Fruit fly (Drosophila melanogaster) whole organism: ENCODE data around the gene Atat.

Experiments used
- CG8478 ChIP-seq: fragments of >200 bp; optimal IDR thresholded peaks from 2 replicates; lab custom pipeline; 2018; ENCODE audit warnings: inconsistent platforms
- Dll ChIP-seq: fragments of >200 bp; optimal IDR thresholded peaks from 2 replicates; lab custom pipeline; 2017
- EcR ChIP-seq, 2 experiments: fragments of >200 bp; optimal IDR thresholded peaks; 2 replicates each; lab custom pipeline; 2017; ENCODE audit warnings: missing biosample characterization in 2 of 2, missing genetic modification characterization in 2 of 2, missing genetic modification reagents in 2 of 2
- pan ChIP-seq: fragments of >200 bp; optimal IDR thresholded peaks from 2 replicates; lab custom pipeline; 2017
- psq ChIP-seq: fragments of >200 bp; optimal IDR thresholded peaks from 2 replicates; lab custom pipeline; 2017
- usp ChIP-seq: fragments of >200 bp; optimal IDR thresholded peaks from 2 replicates; lab custom pipeline; 2017; ENCODE audit warnings: missing biosample characterization, missing genetic modification characterization, mixed read lengths

The Atat gene

DNA sequence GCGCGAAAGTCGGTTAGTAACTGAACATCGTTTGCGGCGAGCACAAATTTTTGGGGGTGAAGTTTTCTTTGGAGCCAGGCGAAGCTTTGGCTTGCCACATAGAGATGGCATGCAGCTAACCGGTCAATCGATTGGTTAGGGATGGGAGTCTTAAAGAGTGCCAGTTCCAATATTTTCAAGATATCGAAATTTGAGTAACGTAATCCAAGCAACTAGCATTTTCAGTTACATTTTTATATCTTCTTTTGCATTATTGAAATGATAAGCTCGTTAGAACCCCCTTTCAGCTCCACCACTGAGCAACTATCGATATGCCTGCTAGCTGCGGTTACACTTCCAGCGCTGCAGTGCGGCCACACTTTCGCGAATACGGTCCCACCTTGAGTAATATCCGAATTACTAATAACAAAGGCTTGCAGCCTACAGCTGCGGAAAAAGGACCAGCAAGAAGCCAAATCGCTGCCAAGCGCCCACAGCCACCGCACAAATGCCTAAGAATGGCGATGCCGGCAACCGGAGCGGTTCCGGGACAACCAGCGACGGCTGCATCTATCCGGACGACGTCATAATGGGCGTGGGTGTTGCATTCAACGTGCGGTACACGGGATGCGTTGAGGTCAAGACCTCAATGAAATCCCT is at the start of gene Atat, which contains the start of gene Shc:
TSS of gene Atat (minus strand) at position 103 of the 639 bp plus-strand sequence.
TSS of gene Shc (plus strand) at position 355 of the 639 bp plus-strand sequence.
- no peak for TF ChIP-seq usp (GFP tag; lab: Kevin White, UChicago)
- TF ChIP-seq pan (lab: Kevin White, UChicago), result no peak
- TF ChIP-seq CG8478 (lab: Kevin White, UChicago), result no peak
- TF ChIP-seq psq, result no peak
- no peak for TF ChIP-seq Dll (lab: Kevin White, UChicago)
- TF ChIP-seq EcR (GFP tag; optimal IDR thresholded peaks at IDR 0.05; lab: Kevin White, UChicago), result no peak

DNA sequence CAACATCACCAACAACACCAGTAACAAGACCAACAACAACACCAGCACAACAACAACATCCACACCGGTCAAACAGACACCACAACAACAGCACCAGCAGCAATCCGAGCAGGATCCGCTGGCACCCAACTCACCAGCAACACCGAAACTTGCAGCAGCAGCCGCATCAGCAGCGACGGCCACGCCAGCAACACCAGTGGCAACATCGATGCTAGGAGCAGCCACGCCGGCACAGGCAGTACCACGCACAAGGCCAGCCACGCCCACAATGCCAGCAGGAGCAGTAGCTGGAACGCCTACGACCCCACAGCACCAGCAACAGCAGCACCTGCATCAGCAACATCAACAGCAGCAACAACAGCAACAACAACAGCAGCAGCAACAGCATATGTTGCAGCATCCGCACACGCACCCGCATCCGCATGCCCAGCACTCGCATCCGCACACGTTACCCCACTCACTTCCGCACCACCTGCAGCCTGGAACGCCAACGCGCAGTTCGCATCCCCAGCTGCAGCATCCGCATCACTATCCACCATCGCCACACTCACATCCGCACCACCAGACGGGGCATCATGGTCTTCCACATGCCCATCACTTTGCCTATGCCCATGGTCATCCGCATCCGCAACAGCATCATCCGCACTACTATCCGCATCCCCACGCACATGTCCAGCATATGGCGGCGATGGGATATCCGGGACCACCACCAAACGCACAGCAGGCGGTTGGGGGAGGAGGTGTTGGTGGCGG is 44.8 kb upstream of the Atat start:
- TF ChIP-seq pan (lab: Kevin White, UChicago) (no peak), Dll (lab: Kevin White, UChicago) (no peak), CG8478 (lab: Kevin White, UChicago) (no peak), EcR (GFP tag; optimal IDR thresholded peaks at IDR 0.05; lab: Kevin White, UChicago) (no peak), psq (no peak), usp (GFP tag; lab: Kevin White, UChicago) (no peak)

DNA sequence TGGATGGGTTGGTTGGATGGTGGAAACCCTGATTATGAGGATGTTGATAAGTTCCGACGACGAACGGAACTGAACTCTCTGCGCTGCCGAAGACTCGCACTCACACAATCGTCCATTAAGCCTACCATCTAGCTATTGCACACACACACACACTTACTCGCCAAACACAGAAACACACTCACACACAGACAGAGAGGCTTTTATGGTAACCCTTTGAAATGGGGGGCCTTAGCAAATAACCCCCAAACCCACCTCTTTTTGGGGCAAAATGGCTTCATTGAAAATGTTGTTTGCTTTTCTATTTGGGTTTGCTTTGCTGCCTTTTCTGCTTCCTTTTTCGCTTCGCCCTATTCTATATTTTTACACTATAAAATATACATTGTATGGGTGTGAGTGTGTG is 42.5 kb upstream of the Atat start:
- no peak for TF ChIP-seq psq
- no peak for TF ChIP-seq usp (GFP tag; lab: Kevin White, UChicago)
- TF ChIP-seq pan (lab: Kevin White, UChicago), result no peak

DNA sequence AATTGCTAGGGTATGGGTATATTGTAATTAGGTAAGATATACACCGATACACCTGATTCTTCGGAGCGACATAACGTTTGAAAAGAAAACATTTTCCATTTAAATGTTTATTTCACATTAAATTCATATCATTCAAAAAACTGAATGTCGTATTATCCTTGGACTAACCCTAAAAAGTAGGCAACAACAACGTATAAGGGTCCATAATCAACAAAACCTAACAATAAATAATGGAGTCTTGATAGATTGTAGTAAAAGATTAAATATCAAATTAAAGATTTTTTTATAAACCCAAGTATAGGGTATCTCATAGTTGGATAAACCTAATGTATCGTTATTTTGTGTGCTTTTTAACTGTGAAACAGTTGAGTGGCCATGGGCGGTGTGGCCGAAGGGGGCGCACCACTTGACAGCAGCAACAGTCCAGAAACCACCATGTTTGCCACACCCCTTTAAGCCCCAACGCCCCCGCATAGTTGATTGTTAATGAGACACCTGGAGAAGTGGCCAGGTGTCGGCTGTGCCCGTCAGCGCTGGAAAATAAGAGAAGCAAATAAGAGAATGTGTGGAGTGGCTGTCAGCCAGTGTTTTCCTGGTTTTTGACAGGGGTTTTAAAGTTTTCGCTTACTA is 41.8 kb upstream of the Atat start:
- TF ChIP-seq EcR (GFP tag; optimal IDR thresholded peaks at IDR 0.05; lab: Kevin White, UChicago) (no peak), Dll (lab: Kevin White, UChicago) (no peak), pan (lab: Kevin White, UChicago) (peak; percentile 68)

DNA sequence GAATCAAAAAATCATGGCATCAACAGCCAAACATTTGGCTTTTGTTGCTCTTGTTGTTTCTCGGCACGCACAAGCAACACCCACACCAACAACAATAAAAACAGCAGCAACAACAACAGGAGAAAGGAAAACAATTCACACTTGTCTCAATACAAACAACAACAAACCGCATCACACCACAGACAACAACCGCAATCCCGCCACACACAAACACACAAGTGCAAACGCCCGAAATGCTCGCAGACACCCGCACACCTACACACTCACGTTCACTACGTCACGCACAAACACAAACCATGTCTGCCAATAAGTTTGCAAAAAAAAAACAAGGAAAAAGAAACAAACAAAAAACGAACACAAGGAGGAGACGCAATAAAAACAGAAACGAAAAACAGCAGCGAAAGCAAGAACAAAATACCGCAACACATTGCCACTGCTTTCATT is 41.2 kb upstream of the Atat start:
- TF ChIP-seq Dll (lab: Kevin White, UChicago) (no peak), EcR (GFP tag; optimal IDR thresholded peaks at IDR 0.05; lab: Kevin White, UChicago) (no peak), usp (GFP tag; lab: Kevin White, UChicago) (no peak), CG8478 (lab: Kevin White, UChicago) (no peak), pan (lab: Kevin White, UChicago) (no peak), psq (no peak)

DNA sequence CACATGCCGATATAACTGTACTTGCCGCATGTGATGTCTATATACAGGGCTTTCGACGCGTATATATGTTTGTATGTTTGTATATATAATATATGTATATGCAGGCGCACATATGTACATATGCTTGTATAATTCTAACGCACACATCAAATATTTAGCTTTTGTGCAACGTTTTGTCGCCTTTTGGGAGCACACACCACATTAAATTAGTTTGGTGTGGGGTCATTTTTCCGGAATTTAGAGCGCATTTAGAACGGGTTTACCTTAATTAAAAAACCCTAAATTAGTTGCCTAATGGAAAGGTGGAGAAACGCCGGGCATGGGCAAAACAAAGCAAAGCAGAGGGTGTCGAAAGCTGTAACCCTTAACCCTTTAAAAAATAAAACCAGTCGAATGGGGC is 40.7 kb upstream of the Atat start:
- no peak for TF ChIP-seq usp (GFP tag; lab: Kevin White, UChicago)
- TF ChIP-seq EcR (GFP tag; optimal IDR thresholded peaks at IDR 0.05; lab: Kevin White, UChicago), result no peak
- TF ChIP-seq CG8478 (lab: Kevin White, UChicago), result no peak
- no peak for TF ChIP-seq psq
- no peak for TF ChIP-seq pan (lab: Kevin White, UChicago)
- no peak for TF ChIP-seq Dll (lab: Kevin White, UChicago)

DNA sequence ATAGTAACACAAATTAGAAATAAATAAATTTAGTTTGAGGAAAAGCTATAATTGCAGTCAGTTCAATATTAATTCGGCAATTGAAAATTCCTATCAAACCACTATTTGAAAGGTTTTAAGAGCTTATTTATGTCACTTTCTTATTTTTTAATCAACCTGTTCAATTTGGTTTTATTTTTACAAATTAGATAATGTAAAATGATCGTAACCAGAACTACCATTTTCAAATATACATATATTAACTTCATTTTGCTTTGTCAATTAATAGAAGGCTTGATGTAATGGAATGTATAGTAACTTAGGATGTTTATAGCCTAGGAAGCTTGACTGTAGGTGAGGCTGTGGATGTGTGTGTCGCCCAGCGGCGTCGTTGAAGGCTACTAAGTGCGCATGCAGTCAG is 40.0 kb upstream of the Atat start:
- TF ChIP-seq usp (GFP tag; lab: Kevin White, UChicago) (no peak), EcR (GFP tag; optimal IDR thresholded peaks at IDR 0.05; lab: Kevin White, UChicago) (no peak), CG8478 (lab: Kevin White, UChicago) (no peak), psq (no peak), Dll (lab: Kevin White, UChicago) (no peak), pan (lab: Kevin White, UChicago) (no peak)

DNA sequence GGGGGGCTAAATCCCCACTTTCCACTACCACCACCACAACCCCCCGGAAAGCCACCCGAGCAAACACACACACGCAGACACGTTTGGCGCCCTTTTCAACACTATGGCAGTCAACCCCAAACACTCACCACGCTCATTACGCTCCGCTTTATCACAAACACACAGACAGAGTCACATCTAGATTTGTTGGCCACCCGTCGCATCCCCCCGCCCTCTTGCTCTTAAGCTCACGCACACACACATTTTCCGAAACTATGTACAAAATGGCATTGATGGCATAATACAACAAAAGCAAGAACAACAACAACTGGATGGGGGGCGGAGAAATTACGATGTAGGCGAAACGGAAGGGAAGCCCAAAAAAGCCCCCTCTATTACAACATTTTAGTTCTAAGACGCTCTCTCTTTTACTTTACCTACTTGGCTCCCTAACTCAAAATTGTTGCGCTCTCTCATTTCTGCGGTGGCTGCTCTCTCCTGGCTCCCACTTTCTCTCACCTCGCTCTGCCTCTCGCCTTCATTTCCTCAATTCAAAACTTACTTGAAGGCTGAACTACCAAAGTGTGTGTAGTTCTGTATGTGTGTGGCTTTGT is 39.2 kb upstream of the Atat start:
- TF ChIP-seq psq (no peak), Dll (lab: Kevin White, UChicago) (no peak)

DNA sequence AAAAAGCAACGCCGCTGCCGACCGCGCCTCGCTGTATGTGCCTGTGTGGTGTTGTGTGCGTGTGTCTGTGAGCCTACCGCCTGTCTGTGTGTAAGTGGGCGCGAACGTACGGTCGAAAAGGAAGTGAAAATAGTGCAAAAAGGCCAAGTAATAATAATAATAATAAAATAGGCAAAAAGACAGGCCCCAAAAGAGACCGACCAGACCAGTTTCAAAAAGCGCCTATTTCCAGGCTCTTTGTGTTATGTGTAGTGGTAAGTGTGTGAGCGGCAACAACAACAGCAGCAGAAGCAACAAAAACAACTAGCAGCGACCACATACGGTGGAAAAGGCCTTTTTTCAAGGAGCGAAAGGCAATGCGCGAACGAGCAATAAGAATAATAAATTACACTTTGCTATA is 36.2 kb upstream of the Atat start:
- TF ChIP-seq psq (no peak), CG8478 (lab: Kevin White, UChicago) (no peak), pan (lab: Kevin White, UChicago) (no peak), usp (GFP tag; lab: Kevin White, UChicago) (no peak), EcR (GFP tag; optimal IDR thresholded peaks at IDR 0.05; lab: Kevin White, UChicago) (no peak), Dll (lab: Kevin White, UChicago) (no peak)

DNA sequence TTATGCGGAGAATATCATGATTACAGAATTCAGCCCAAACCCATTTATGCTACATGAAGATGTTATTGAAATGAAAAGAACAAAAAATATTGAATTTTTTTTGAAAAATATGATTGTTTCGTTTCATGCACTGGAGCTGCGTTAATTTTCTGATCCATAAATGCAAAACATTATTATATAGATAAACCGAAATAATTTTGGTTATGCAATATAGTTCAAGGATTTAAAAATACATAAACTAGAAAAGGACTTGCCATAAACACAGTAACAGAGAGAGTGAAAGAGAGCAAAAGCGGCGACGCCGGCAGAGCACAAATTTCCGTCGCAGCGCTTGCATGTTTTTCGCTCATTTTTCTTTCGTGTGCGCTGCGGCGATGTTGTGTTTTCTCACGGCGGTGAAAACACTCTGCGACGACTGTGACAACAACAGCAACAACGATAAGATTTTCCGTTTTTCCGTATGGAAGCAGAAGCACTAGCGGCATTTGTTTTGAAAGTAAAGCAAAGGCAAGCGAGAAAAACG is 35.8 kb upstream of the Atat start:
- TF ChIP-seq usp (GFP tag; lab: Kevin White, UChicago) (no peak), psq (no peak), Dll (lab: Kevin White, UChicago) (peak; percentile 41)

DNA sequence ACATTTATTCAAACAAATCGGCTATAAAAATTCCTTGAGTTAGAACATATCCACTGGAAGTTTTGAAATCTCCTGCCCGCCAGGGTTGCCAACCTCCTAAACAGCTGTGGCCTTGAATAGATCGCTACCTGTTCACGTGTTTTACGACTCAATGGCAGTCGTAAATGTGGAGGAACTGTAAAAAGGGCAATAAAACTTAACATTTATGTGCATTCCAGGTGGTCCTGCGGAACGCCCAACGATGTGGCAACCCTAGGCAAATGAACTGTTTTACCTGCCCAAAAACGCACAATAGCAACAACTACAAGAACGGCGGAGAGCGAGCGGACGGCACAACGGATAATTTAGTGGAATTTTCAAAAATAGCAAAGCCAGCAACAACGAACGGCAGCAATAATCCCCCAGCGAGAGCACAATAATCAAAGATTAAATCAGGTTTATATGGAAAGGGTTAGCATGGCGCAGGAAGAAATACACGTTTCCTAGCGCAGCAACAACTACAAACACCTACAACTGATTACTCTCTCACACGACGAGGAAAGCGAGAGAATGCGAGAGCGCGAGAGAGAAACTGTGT is 35.2 kb upstream of the Atat start:
- TF ChIP-seq EcR (GFP tag; optimal IDR thresholded peaks at IDR 0.05; lab: Kevin White, UChicago), result no peak
- no peak for TF ChIP-seq usp (GFP tag; lab: Kevin White, UChicago)
- TF ChIP-seq Dll (lab: Kevin White, UChicago), result no peak
- TF ChIP-seq pan (lab: Kevin White, UChicago), result no peak
- TF ChIP-seq psq, result no peak
- no peak for TF ChIP-seq CG8478 (lab: Kevin White, UChicago)
